Worm (Caenorhabditis elegans): ENCODE data around the gene gasr-8.

Gene gasr-8

DNA sequence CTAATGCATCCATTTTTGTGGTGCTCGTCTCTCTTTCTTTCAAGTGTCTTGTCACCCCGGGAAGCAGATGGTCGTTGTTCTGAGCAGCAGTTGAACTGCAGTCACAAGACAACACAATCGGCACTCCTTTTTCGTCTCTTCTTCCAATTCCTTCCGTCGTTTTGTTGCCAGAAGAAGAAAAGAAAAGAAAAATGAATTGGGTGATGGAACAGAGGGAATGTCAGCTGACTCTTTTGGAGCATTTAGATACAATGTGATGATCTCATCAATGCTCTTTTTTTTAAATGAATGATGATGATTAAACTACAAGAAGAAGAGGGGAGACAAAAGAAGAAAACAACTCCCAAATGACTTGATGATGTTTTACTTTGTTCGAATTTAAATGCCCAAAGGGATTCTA lies 39.0 kb upstream of the gasr-8 start (continued):
- no peak for TF ChIP-seq nhr-85 (tag)
- no peak for TF ChIP-seq ceh-90 (tag; optimal IDR thresholded peaks at IDR 0.05)
- no peak for TF ChIP-seq aha-1 (tag; optimal IDR thresholded peaks at IDR 0.05)
- TF ChIP-seq nhr-20 (tag; optimal IDR thresholded peaks at IDR 0.05): no peak
- no peak for TF ChIP-seq nhr-11 (tag; optimal IDR thresholded peaks at IDR 0.05)
- TF ChIP-seq dpl-1 (GFP tag; optimal IDR thresholded peaks at IDR 0.05): peak in 1 of 3 experiments; percentile 8
- no peak for TF ChIP-seq unc-98 (GFP tag; IDR thresholded peaks at IDR 0.05)
- TF ChIP-seq mep-1 (tag; optimal IDR thresholded peaks at IDR 0.05): no peak
- no peak for TF ChIP-seq elt-2 (tag; optimal IDR thresholded peaks at IDR 0.05)
- no peak for TF ChIP-seq mab-9 (GFP tag; IDR thresholded peaks at IDR 0.05)
- TF ChIP-seq mdl-1 (tag; optimal IDR thresholded peaks at IDR 0.05): no peak
- no peak for TF ChIP-seq mef-2 (tag; optimal IDR thresholded peaks at IDR 0.05)

DNA sequence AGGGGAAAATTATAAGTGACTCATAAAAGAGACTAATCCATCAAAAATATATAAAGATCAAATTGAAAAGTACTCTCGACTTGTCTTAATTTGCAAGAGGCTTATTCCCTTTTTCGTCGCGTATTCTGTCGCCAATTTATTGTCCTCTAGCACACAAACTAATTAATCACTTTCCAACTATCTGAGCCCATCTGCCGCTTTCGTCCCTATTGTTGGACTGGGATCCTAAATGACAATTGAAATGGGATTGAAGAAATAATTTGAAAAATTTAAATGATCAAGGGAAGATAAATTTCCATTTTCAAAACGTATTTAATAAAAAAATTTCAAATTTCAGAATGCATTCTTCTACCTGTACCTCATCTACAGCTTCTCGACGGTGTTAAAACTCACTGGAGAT lies 38.3 kb upstream of the gasr-8 start:
- TF ChIP-seq efl-1 (optimal IDR thresholded peaks at IDR 0.05) (no peak), efl-1 (GFP tag; optimal IDR thresholded peaks at IDR 0.05 in 1 of 2) (peak in 1 of 2 experiments; percentile 78), elt-2 (tag; optimal IDR thresholded peaks at IDR 0.05) (no peak), ztf-11 (tag; optimal IDR thresholded peaks at IDR 0.05) (peak in 1 of 2 experiments; percentile 19)

DNA sequence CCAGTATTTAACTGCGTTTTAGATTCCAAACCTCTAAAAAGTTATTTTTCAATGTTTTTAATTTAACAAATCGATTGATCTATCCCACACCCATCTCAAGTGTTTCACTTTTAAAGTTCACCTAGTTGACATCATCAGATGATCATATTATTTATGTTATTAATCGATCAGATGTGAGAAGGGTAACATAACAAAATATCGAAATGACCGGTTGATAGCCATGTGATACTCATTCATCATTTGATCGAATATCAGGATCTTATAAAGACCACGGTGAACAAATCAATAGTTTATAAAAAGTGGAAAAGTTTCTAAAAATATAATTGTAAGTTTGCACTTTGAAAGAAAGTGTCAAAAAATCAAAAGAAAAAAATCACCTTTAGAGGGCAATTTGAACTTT lies 33.2 kb upstream of the gasr-8 start:
- TF ChIP-seq lin-15B (tag; optimal IDR thresholded peaks at IDR 0.05) (no peak), sptf-1 (tag; optimal IDR thresholded peaks at IDR 0.05) (no peak), lsy-2 (tag; optimal IDR thresholded peaks at IDR 0.05) (peak in 1 of 2 experiments; percentile 15), egl-27 (tag; optimal IDR thresholded peaks at IDR 0.05) (no peak), elt-3 (tag; optimal IDR thresholded peaks at IDR 0.05) (peak in 1 of 6 experiments; percentile 53), lin-35 (GFP tag; optimal IDR thresholded peaks at IDR 0.05) (peak in 1 of 2 experiments; percentile 26), blmp-1 (tag; optimal IDR thresholded peaks at IDR 0.05) (peak; percentile 48), tbx-2 (tag; optimal IDR thresholded peaks at IDR 0.05) (no peak), lin-13 (GFP tag; optimal IDR thresholded peaks at IDR 0.05) (no peak)

DNA sequence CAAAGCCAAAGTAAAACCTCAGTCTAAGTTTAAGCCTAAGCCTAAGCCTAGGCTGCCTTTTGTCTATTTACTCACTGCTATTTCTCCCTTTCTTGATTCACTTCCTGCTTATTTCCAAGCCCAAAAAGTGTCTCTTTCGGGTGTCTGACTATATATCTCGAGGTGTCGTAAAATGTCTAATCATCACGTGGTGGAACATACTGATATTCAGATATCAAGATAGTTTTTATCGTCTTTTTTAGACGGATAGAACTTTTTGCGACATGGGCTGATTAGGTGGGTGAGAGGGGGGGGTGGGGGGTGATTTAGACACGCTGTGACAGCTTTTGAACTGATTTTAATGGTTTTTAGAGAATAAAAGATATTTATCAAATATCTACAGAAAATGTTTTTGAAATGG lies 31.9 kb upstream of the gasr-8 start:
- TF ChIP-seq lsy-2 (tag; optimal IDR thresholded peaks at IDR 0.05) (peak in 1 of 2 experiments; percentile 5), nhr-85 (tag) (peak; percentile 78), lin-14 (GFP tag; optimal IDR thresholded peaks at IDR 0.05) (peak; percentile 50), nhr-90 (tag; optimal IDR thresholded peaks at IDR 0.05; ENCODE audit: poor library complexity) (no peak), lin-35 (GFP tag; optimal IDR thresholded peaks at IDR 0.05) (peak in 1 of 2 experiments; percentile 7), elt-3 (tag; optimal IDR thresholded peaks at IDR 0.05) (peak in 3 of 6 experiments; percentile 10 to 73 (median 64)), blmp-1 (tag; optimal IDR thresholded peaks at IDR 0.05) (peak; percentile 33), aha-1 (tag; optimal IDR thresholded peaks at IDR 0.05) (no peak), nhr-19 (GFP tag; conservative IDR thresholded peaks at IDR 0.05) (peak; percentile 31), ceh-88 (GFP tag; IDR thresholded peaks at IDR 0.05) (no peak), nhr-20 (tag; optimal IDR thresholded peaks at IDR 0.05) (peak; percentile 10), C34B4.2 (tag; optimal IDR thresholded peaks at IDR 0.05) (no peak), efl-1 (optimal IDR thresholded peaks at IDR 0.05) (no peak), efl-1 (GFP tag; optimal IDR thresholded peaks at IDR 0.05 in 1 of 2) (peak in 1 of 2 experiments; percentile 85)

DNA sequence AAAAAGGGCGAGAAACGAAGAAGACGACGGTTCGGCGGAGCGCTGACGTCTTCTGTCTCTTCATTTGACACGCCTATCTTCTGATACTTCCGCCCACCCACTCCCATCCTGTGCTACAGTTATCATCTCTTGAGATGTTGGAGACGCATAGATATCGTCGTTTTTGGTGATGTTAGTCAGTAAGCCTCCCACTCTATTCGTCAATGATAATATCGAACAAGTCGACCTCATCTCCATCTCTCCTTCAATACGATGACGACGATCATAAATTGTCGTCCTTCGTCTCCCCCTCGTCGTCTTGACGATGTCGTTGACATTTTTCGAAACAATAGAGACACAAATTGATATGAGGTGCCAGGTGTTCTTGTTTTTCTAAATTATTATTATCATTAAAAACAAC lies 30.8 kb upstream of the gasr-8 start, which contains the start of gene slc-25A29:
TSS of gene slc-25A29 (minus strand) at position 45 of the 400 bp plus-strand sequence.
- TF ChIP-seq lin-14 (GFP tag; optimal IDR thresholded peaks at IDR 0.05): peak; percentile 15
- TF ChIP-seq skn-1 (tag; optimal IDR thresholded peaks at IDR 0.05): no peak
- TF ChIP-seq zip-4 (GFP tag; optimal IDR thresholded peaks at IDR 0.05): no peak
- no peak for TF ChIP-seq mab-9 (GFP tag; IDR thresholded peaks at IDR 0.05)
- peak; percentile 57 for TF ChIP-seq blmp-1 (tag; optimal IDR thresholded peaks at IDR 0.05)
- no peak for TF ChIP-seq C04F5.9 (tag; optimal IDR thresholded peaks at IDR 0.05)
- TF ChIP-seq hlh-4 (tag; optimal IDR thresholded peaks at IDR 0.05): no peak
- TF ChIP-seq nhr-85 (tag): peak; percentile 28
- no peak for TF ChIP-seq zag-1 (tag; optimal IDR thresholded peaks at IDR 0.05)
- peak in 2 of 6 experiments; percentile 2 to 41 for TF ChIP-seq elt-3 (tag; optimal IDR thresholded peaks at IDR 0.05)
- TF ChIP-seq efl-1 (optimal IDR thresholded peaks at IDR 0.05): no peak
- peak in 1 of 2 experiments; percentile 79 for TF ChIP-seq efl-1 (GFP tag; optimal IDR thresholded peaks at IDR 0.05 in 1 of 2)
- TF ChIP-seq ets-5 (GFP tag; IDR thresholded peaks at IDR 0.05): no peak
- no peak for TF ChIP-seq unc-86 (tag; optimal IDR thresholded peaks at IDR 0.05)
- TF ChIP-seq hpl-2 (GFP tag; optimal IDR thresholded peaks at IDR 0.05): no peak
- TF ChIP-seq ceh-82 (tag; optimal IDR thresholded peaks at IDR 0.05): no peak
- TF ChIP-seq nhr-77 (tag; optimal IDR thresholded peaks at IDR 0.05): no peak
- TF ChIP-seq ceh-63 (GFP tag; optimal IDR thresholded peaks at IDR 0.05): no peak
- no peak for TF ChIP-seq jun-1 (tag; optimal IDR thresholded peaks at IDR 0.05)
- TF ChIP-seq nhr-71 (tag; optimal IDR thresholded peaks at IDR 0.05): peak; percentile 9
- TF ChIP-seq egl-27 (tag; optimal IDR thresholded peaks at IDR 0.05): no peak
- TF ChIP-seq ceh-90 (tag; optimal IDR thresholded peaks at IDR 0.05): no peak
- TF ChIP-seq nhr-20 (tag; optimal IDR thresholded peaks at IDR 0.05): peak; percentile 6
- TF ChIP-seq fos-1 (tag; optimal IDR thresholded peaks at IDR 0.05): no peak
- TF ChIP-seq nhr-90 (tag; optimal IDR thresholded peaks at IDR 0.05; ENCODE audit: poor library complexity): no peak
